Worm (Caenorhabditis elegans) whole organism, late embryonic: Measurements from ENCODE around the gene hlh-25.

Experiments used
- C08G9.2 ChIP-seq: sonication (generic microtip); optimal IDR thresholded peaks from 2 replicates; lab custom pipeline; 2016; ENCODE audit warnings: mild to moderate bottlenecking, missing genetic modification characterization, moderate library complexity, missing compliant biosample characterization
- T23F11.4 ChIP-seq: fragments of 200-800 bp; sonication (Bioruptor generic); optimal IDR thresholded peaks from 2 replicates; lab custom pipeline; 2018; ENCODE audit warnings: mild to moderate bottlenecking, missing genetic modification characterization, missing compliant biosample characterization
- ahr-1 ChIP-seq: sonication (generic microtip); optimal IDR thresholded peaks from 2 replicates; lab custom pipeline; 2016; ENCODE audit warnings: missing genetic modification characterization, missing compliant biosample characterization
- ceh-19 ChIP-seq: fragments of 200-800 bp; sonication (Bioruptor generic); optimal IDR thresholded peaks from 2 replicates; lab custom pipeline; 2018; ENCODE audit warnings: mild to moderate bottlenecking, missing genetic modification characterization, missing compliant biosample characterization
- ceh-22 ChIP-seq: sonication (generic microtip); optimal IDR thresholded peaks from 2 replicates; lab custom pipeline; 2017; ENCODE audit warnings: missing biosample characterization, missing genetic modification characterization
- ceh-31 ChIP-seq: sonication (generic microtip); optimal IDR thresholded peaks from 2 replicates; lab custom pipeline; 2016; ENCODE audit warnings: missing genetic modification characterization, missing compliant biosample characterization
- ceh-34 ChIP-seq: sonication (generic microtip); optimal IDR thresholded peaks from 2 replicates; lab custom pipeline; 2016; ENCODE audit warnings: mild to moderate bottlenecking, missing genetic modification characterization, missing compliant biosample characterization
- ceh-45 ChIP-seq: fragments of 200-800 bp; sonication (Bioruptor generic); IDR thresholded peaks from 2 replicates; pipeline ENCODE4 v1.3.6; 2022; ENCODE audit warnings: missing genetic modification reagents, missing genetic modification characterization, missing compliant biosample characterization
- ceh-9 ChIP-seq: sonication (generic microtip); optimal IDR thresholded peaks from 2 replicates; lab custom pipeline; 2016; ENCODE audit warnings: mild to moderate bottlenecking, missing genetic modification characterization, inconsistent platforms, missing compliant biosample characterization
- che-1 ChIP-seq: sonication (generic microtip); optimal IDR thresholded peaks from 2 replicates; lab custom pipeline; 2016; ENCODE audit warnings: mild to moderate bottlenecking, missing genetic modification characterization, missing compliant biosample characterization
- dmd-4 ChIP-seq: sonication (generic microtip); optimal IDR thresholded peaks from 2 replicates; lab custom pipeline; 2016; ENCODE audit warnings: borderline replicate concordance, missing genetic modification characterization, missing compliant biosample characterization
- elt-2 ChIP-seq: sonication (generic microtip); optimal IDR thresholded peaks from 2 replicates; lab custom pipeline; 2016; ENCODE audit warnings: missing genetic modification reagents, missing genetic modification characterization, missing compliant biosample characterization
- elt-4 ChIP-seq: sonication (generic microtip); optimal IDR thresholded peaks from 2 replicates; lab custom pipeline; 2016; ENCODE audit warnings: missing genetic modification characterization, missing compliant biosample characterization
- eyg-1 ChIP-seq: sonication (generic microtip); optimal IDR thresholded peaks from 2 replicates; lab custom pipeline; 2016; ENCODE audit warnings: missing genotype, missing genetic modification characterization, missing compliant biosample characterization
- fax-1 ChIP-seq: sonication (generic microtip); optimal IDR thresholded peaks from 2 replicates; lab custom pipeline; 2016; ENCODE audit warnings: missing genotype, missing genetic modification characterization, missing compliant biosample characterization
- fkh-6 ChIP-seq: sonication (generic microtip); optimal IDR thresholded peaks from 2 replicates; lab custom pipeline; 2016; ENCODE audit warnings: missing genetic modification characterization, missing compliant biosample characterization
- gmeb-2 ChIP-seq: sonication (generic microtip); optimal IDR thresholded peaks from 2 replicates; lab custom pipeline; 2016; ENCODE audit warnings: missing genetic modification characterization, inconsistent platforms, missing compliant biosample characterization
- hlh-6 ChIP-seq: sonication (generic microtip); optimal IDR thresholded peaks from 2 replicates; lab custom pipeline; 2016; ENCODE audit warnings: missing genotype, missing genetic modification characterization, missing compliant biosample characterization
- hlh-8 ChIP-seq: sonication (generic microtip); optimal IDR thresholded peaks from 2 replicates; lab custom pipeline; 2016; ENCODE audit warnings: missing genotype, missing genetic modification characterization, missing compliant biosample characterization
- lim-6 ChIP-seq: sonication (generic microtip); optimal IDR thresholded peaks from 2 replicates; lab custom pipeline; 2016; ENCODE audit warnings: missing genetic modification characterization, missing compliant biosample characterization
- lin-11 ChIP-seq: fragments of 200-800 bp; sonication (Bioruptor generic); optimal IDR thresholded peaks from 2 replicates; lab custom pipeline; 2018; ENCODE audit warnings: mild to moderate bottlenecking, missing genetic modification characterization, missing compliant biosample characterization
- madf-2 ChIP-seq: sonication (generic microtip); optimal IDR thresholded peaks from 2 replicates; lab custom pipeline; 2017; ENCODE audit warnings: missing genetic modification characterization, missing compliant biosample characterization
- mec-3 ChIP-seq: sonication (generic microtip); optimal IDR thresholded peaks from 2 replicates; lab custom pipeline; 2016; ENCODE audit warnings: borderline replicate concordance, missing genetic modification characterization, missing compliant biosample characterization
- nfya-1 ChIP-seq: sonication (generic microtip); optimal IDR thresholded peaks from 2 replicates; lab custom pipeline; 2017; ENCODE audit warnings: missing genetic modification characterization, mild to moderate bottlenecking, missing compliant biosample characterization, antibody characterized with exemption, moderate library complexity
- npax-4 ChIP-seq: sonication (generic microtip); optimal IDR thresholded peaks from 2 replicates; lab custom pipeline; 2016; ENCODE audit warnings: missing genetic modification characterization, missing compliant biosample characterization
- pat-9 ChIP-seq: fragments of 200-800 bp; sonication (Bioruptor generic); optimal IDR thresholded peaks from 2 replicates; lab custom pipeline; 2018; ENCODE audit warnings: mild to moderate bottlenecking, missing genetic modification characterization, moderate library complexity, missing compliant biosample characterization
- pax-1 ChIP-seq: fragments of 150-350 bp; optimal IDR thresholded peaks from 2 replicates; lab custom pipeline; 2014; ENCODE audit warnings: missing biosample characterization, missing genetic modification characterization
- pha-2 ChIP-seq: sonication (generic microtip); optimal IDR thresholded peaks from 2 replicates; lab custom pipeline; 2017; ENCODE audit warnings: mild to moderate bottlenecking, missing genetic modification characterization, missing compliant biosample characterization
- pha-4 ChIP-seq: fragments of 150-350 bp; optimal IDR thresholded peaks from 2 replicates; lab custom pipeline; 2018; ENCODE audit warnings: missing biosample characterization, missing genetic modification reagents, missing genetic modification characterization
- pqm-1 ChIP-seq: sonication (generic microtip); optimal IDR thresholded peaks from 2 replicates; lab custom pipeline; 2016; ENCODE audit warnings: missing genetic modification characterization, missing compliant biosample characterization
- rnt-1 ChIP-seq: sonication (generic microtip); optimal IDR thresholded peaks from 2 replicates; lab custom pipeline; 2016; ENCODE audit warnings: missing genetic modification characterization, missing compliant biosample characterization
- sdc-2 ChIP-seq: sonication (generic microtip); optimal IDR thresholded peaks from 2 replicates; lab custom pipeline; 2016; ENCODE audit warnings: missing genotype, missing genetic modification characterization, missing compliant biosample characterization
- sox-2 ChIP-seq: fragments of 200-800 bp; sonication (Bioruptor generic); IDR thresholded peaks from 2 replicates; pipeline ENCODE4 v1.3.6; 2022; ENCODE audit warnings: missing genetic modification reagents, missing genetic modification characterization, missing compliant biosample characterization
- sox-4 ChIP-seq: sonication (generic microtip); optimal IDR thresholded peaks from 2 replicates; lab custom pipeline; 2017; ENCODE audit warnings: mild to moderate bottlenecking, missing genetic modification characterization, inconsistent platforms, missing compliant biosample characterization
- tbx-2 ChIP-seq: sonication (generic microtip); optimal IDR thresholded peaks from 2 replicates; lab custom pipeline; 2016; ENCODE audit warnings: missing genetic modification characterization, missing compliant biosample characterization
- unc-3 ChIP-seq, 2 experiments: fragments of 200-800 bp in 1 of 2; sonication (Bioruptor generic) in 1 of 2; sonication (generic microtip) in 1 of 2; conservative IDR thresholded peaks in 1 of 2; optimal IDR thresholded peaks in 1 of 2; 2 replicates each; pipeline versions ENCODE4 v1.3.6 to Lab custom; 2016 to 2022; ENCODE audit warnings: missing compliant biosample characterization in 2 of 2, missing genetic modification characterization in 2 of 2, missing genetic modification reagents in 1 of 2
- unc-42 ChIP-seq: sonication (generic microtip); optimal IDR thresholded peaks from 2 replicates; lab custom pipeline; 2016; ENCODE audit warnings: missing genotype, missing genetic modification characterization, missing compliant biosample characterization
- unc-86 ChIP-seq: sonication (generic microtip); optimal IDR thresholded peaks from 2 replicates; lab custom pipeline; 2016; ENCODE audit warnings: missing genetic modification characterization, missing compliant biosample characterization
- ztf-16 ChIP-seq: sonication (generic microtip); optimal IDR thresholded peaks from 2 replicates; lab custom pipeline; 2017; ENCODE audit warnings: missing genetic modification characterization, missing compliant biosample characterization

Gene hlh-25

DNA sequence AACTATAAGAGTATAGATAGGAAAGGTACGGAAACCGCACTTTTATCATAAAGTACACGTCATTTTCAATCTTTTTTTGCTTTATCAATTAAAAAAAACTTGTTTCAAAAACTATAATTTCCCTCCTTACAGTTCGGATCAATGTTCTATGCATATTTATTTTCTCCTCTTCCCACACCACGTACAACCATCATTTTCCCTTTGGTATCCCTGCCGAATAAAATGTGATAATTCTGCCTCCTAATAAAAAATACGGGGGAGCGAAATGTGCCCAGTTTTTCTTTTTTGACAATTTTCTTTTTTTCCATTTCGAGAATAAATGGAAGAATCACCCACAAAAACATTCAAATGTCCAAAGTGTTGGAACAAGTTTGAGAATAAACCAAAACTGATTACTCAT lies 19.5 kb upstream of the hlh-25 start, which contains the start of gene ZK177.3:
Gene ZK177.3, plus strand, starts transcription at position 301 of the 400 bp plus-strand sequence.
- no peak for TF ChIP-seq fax-1 (tag; lab: Kevin White, UChicago)

ce11 chrII:5517643-5518042 lies 17.4 kb upstream of the hlh-25 start, which contains the start of gene ZK177.9:
Gene ZK177.9, minus strand, starts transcription at chrII:5517743.
- no peak for TF ChIP-seq sox-4
- TF ChIP-seq ztf-16 (tag; lab: Kevin White, UChicago) = no peak
- no peak for TF ChIP-seq lin-11 (tag; lab: Kevin White, UChicago)
- TF ChIP-seq pqm-1 = no peak
- no peak for TF ChIP-seq sdc-2 (tag; lab: Kevin White, UChicago)
- no peak for TF ChIP-seq pha-2 (tag; lab: Kevin White, UChicago)
- TF ChIP-seq pax-1 (tag; lab: Kevin White, UChicago) = no peak

ce11 chrII:5518055-5518454 lies 17.0 kb upstream of the hlh-25 start:
- TF ChIP-seq ceh-9 (tag; lab: Kevin White, UChicago) (no peak), unc-86 (no peak), eyg-1 (tag; lab: Kevin White, UChicago) (no peak), ceh-34 (tag; lab: Kevin White, UChicago) (no peak), sox-4 (no peak), npax-4 (tag; lab: Kevin White, UChicago) (no peak), pha-2 (tag; lab: Kevin White, UChicago) (no peak), mec-3 (tag; lab: Kevin White, UChicago) (no peak), hlh-6 (tag; lab: Kevin White, UChicago) (no peak), che-1 (tag; lab: Kevin White, UChicago) (no peak), elt-2 (tag; lab: Kevin White, UChicago) (no peak), pat-9 (tag; lab: Kevin White, UChicago) (no peak), madf-2 (no peak), ceh-22 (tag; lab: Kevin White, UChicago) (no peak), elt-4 (no peak), rnt-1 (tag; lab: Kevin White, UChicago) (no peak), gmeb-2 (tag; lab: Kevin White, UChicago) (no peak), C08G9.2 (tag; lab: Kevin White, UChicago) (no peak), unc-42 (no peak), tbx-2 (tag; lab: Kevin White, UChicago) (no peak)

ce11 chrII:5518910-5519309 lies 16.1 kb upstream of the hlh-25 start, which contains the start of gene ZK177.2:
Gene ZK177.2, plus strand, starts transcription at chrII:5519210.
- TF ChIP-seq sox-2 (no peak), ceh-22 (tag; lab: Kevin White, UChicago) (no peak), mec-3 (tag; lab: Kevin White, UChicago) (no peak), pha-4 (tag; lab: Kevin White, UChicago) (no peak), tbx-2 (tag; lab: Kevin White, UChicago) (no peak), ceh-31 (no peak), dmd-4 (no peak), ceh-19 (GFP tag; lab: Kevin White, UChicago) (no peak), unc-3 (GFP tag; conservative IDR thresholded peaks at IDR 0.05; lab: Robert Waterston, UW) (no peak), unc-3 (tag; optimal IDR thresholded peaks at IDR 0.05; lab: Kevin White, UChicago) (no peak)

DNA sequence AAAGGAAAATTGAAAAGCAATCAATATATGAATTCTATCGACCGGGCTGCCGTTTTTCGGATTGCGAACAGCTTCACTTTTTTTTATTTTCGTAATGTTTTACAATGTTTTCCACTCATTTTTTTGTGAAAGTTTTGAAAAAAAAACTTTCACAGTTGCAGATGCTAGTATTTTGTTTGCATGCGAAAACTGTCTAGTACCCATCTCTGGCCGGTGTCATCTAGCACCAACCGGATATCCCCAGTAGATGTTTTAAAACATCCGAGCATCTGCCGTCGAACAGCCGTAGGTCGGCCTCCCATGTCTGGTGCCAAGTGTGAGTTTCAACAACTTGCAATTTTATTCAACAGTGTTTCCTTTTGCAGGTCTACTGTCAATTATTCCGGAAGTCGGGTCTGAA lies 13.6 kb upstream of the hlh-25 start, which contains the start of gene ZK177.12:
Gene ZK177.12, plus strand, starts transcription at position 301 of the 400 bp plus-strand sequence.
- no peak for TF ChIP-seq elt-4
- no peak for TF ChIP-seq dmd-4
- TF ChIP-seq npax-4 (tag; lab: Kevin White, UChicago) = no peak
- TF ChIP-seq ahr-1 = no peak
- no peak for TF ChIP-seq hlh-6 (tag; lab: Kevin White, UChicago)
- no peak for TF ChIP-seq T23F11.4
- TF ChIP-seq nfya-1 (tag; lab: Kevin White, UChicago) = no peak
- TF ChIP-seq ceh-22 (tag; lab: Kevin White, UChicago) = no peak
- no peak for TF ChIP-seq ceh-45 (GFP tag; lab: Robert Waterston, UW)
- TF ChIP-seq hlh-8 = no peak
- TF ChIP-seq lim-6 (tag; lab: Kevin White, UChicago) = no peak
- no peak for TF ChIP-seq fkh-6
- TF ChIP-seq ztf-16 (tag; lab: Kevin White, UChicago) = no peak
